Worm (Caenorhabditis elegans) whole organism, mixed stage, embryonic: ENCODE data around the gene fbxc-44.

Experiments
- M03D4.4 ChIP-seq: sonication (generic microtip); optimal IDR thresholded peaks from 2 replicates; lab custom pipeline; 2017; ENCODE audit warnings: mild to moderate bottlenecking, missing genetic modification characterization, missing compliant biosample characterization
- bed-3 ChIP-seq: fragments of 200-800 bp; sonication (Bioruptor generic); optimal IDR thresholded peaks from 3 replicates; lab custom pipeline; 2018; ENCODE audit warnings: mild to moderate bottlenecking, missing genetic modification characterization, moderate library complexity, missing compliant biosample characterization
- blmp-1 ChIP-seq: fragments of 150-350 bp; optimal IDR thresholded peaks from 2 replicates; lab custom pipeline; 2014; ENCODE audit warnings: missing biosample characterization, missing genetic modification characterization
- ceh-39 ChIP-seq: fragments of 150-350 bp; optimal IDR thresholded peaks from 2 replicates; lab custom pipeline; 2014; ENCODE audit warnings: missing biosample characterization, missing genetic modification characterization
- ceh-43 ChIP-seq: fragments of 200-800 bp; sonication (Bioruptor generic); optimal IDR thresholded peaks from 2 replicates; lab custom pipeline; 2018; ENCODE audit warnings: mild to moderate bottlenecking, missing genetic modification characterization, moderate library complexity, missing compliant biosample characterization
- ceh-83 ChIP-seq: fragments of 200-800 bp; sonication (Bioruptor generic); optimal IDR thresholded peaks from 2 replicates; lab custom pipeline; 2018; ENCODE audit warnings: mild to moderate bottlenecking, missing genetic modification characterization, missing compliant biosample characterization
- ces-1 ChIP-seq: fragments of 150-350 bp; optimal IDR thresholded peaks from 2 replicates; lab custom pipeline; 2014; ENCODE audit warnings: missing biosample characterization, missing genetic modification reagents, missing genetic modification characterization
- cnd-1 ChIP-seq: fragments of 200-800 bp; sonication (Bioruptor generic); optimal IDR thresholded peaks from 2 replicates; lab custom pipeline; 2018; ENCODE audit warnings: mild to moderate bottlenecking, missing genetic modification characterization, missing compliant biosample characterization
- drap-1 ChIP-seq: fragments of 200-800 bp; sonication (Bioruptor generic); optimal IDR thresholded peaks from 3 replicates; lab custom pipeline; 2018; ENCODE audit warnings: mild to moderate bottlenecking, missing genetic modification characterization, missing compliant biosample characterization
- elt-1 ChIP-seq: sonication (generic microtip); optimal IDR thresholded peaks from 2 replicates; lab custom pipeline; 2017; ENCODE audit warnings: missing genetic modification characterization, mild to moderate bottlenecking, missing compliant biosample characterization, antibody characterized with exemption, moderate library complexity, borderline replicate concordance; ENCODE audit not compliant: insufficient read depth
- elt-3 ChIP-seq: fragments of 150-350 bp; optimal IDR thresholded peaks from 2 replicates; lab custom pipeline; 2014; ENCODE audit warnings: missing biosample characterization, missing genetic modification characterization
- flh-1 ChIP-seq: fragments of 200-800 bp; sonication (Bioruptor generic); optimal IDR thresholded peaks from 2 replicates; lab custom pipeline; 2018; ENCODE audit warnings: mild to moderate bottlenecking, missing genetic modification characterization, moderate library complexity, missing compliant biosample characterization
- ham-2 ChIP-seq: fragments of 200-800 bp; sonication (Bioruptor generic); optimal IDR thresholded peaks from 2 replicates; lab custom pipeline; 2018; ENCODE audit warnings: mild to moderate bottlenecking, missing genetic modification characterization, missing compliant biosample characterization
- hlh-1 ChIP-seq: fragments of 150-350 bp; optimal IDR thresholded peaks from 2 replicates; lab custom pipeline; 2014; ENCODE audit warnings: missing biosample characterization, missing genetic modification reagents, missing genetic modification characterization
- lin-13 ChIP-seq: fragments of 150-350 bp; optimal IDR thresholded peaks from 2 replicates; lab custom pipeline; 2014; ENCODE audit warnings: missing biosample characterization, missing genetic modification characterization
- lin-32 ChIP-seq: fragments of 200-800 bp; sonication (Bioruptor generic); optimal IDR thresholded peaks from 2 replicates; lab custom pipeline; 2018; ENCODE audit warnings: mild to moderate bottlenecking, missing genetic modification characterization, missing compliant biosample characterization
- lsy-2 ChIP-seq: fragments of 150-350 bp; optimal IDR thresholded peaks from 2 replicates; lab custom pipeline; 2014; ENCODE audit warnings: missing biosample characterization, missing genetic modification characterization
- mab-5 ChIP-seq: fragments of 150-350 bp; optimal IDR thresholded peaks from 2 replicates; lab custom pipeline; 2014; ENCODE audit warnings: missing biosample characterization, missing genetic modification characterization
- mep-1 ChIP-seq: fragments of 150-350 bp; optimal IDR thresholded peaks from 2 replicates; lab custom pipeline; 2017; ENCODE audit warnings: missing biosample characterization, missing genetic modification reagents, missing genetic modification characterization, inconsistent platforms
- mls-2 ChIP-seq: sonication (generic microtip); optimal IDR thresholded peaks from 2 replicates; lab custom pipeline; 2016; ENCODE audit warnings: mild to moderate bottlenecking, missing genetic modification characterization, moderate library complexity, missing compliant biosample characterization
- nhr-12 ChIP-seq: fragments of 150-350 bp; optimal IDR thresholded peaks from 2 replicates; lab custom pipeline; 2014; ENCODE audit warnings: missing biosample characterization, missing genetic modification characterization
- nhr-2 ChIP-seq: fragments of 150-350 bp; optimal IDR thresholded peaks from 2 replicates; lab custom pipeline; 2014; ENCODE audit warnings: missing biosample characterization, missing genetic modification characterization
- nhr-237 ChIP-seq: fragments of 150-350 bp; optimal IDR thresholded peaks from 2 replicates; lab custom pipeline; 2014; ENCODE audit warnings: missing biosample characterization, missing genetic modification characterization
- nhr-28 ChIP-seq: fragments of 150-350 bp; optimal IDR thresholded peaks from 2 replicates; lab custom pipeline; 2014; ENCODE audit warnings: missing biosample characterization, missing genetic modification characterization
- nhr-76 ChIP-seq: sonication (generic microtip); optimal IDR thresholded peaks from 2 replicates; lab custom pipeline; 2017; ENCODE audit warnings: missing biosample characterization, missing genetic modification characterization
- pha-4 ChIP-seq: fragments of 150-350 bp; optimal IDR thresholded peaks from 2 replicates; lab custom pipeline; 2018; ENCODE audit warnings: missing biosample characterization, missing genetic modification reagents, missing genetic modification characterization
- sem-2 ChIP-seq: fragments of 200-800 bp; sonication (Bioruptor generic); optimal IDR thresholded peaks from 2 replicates; lab custom pipeline; 2018; ENCODE audit warnings: mild to moderate bottlenecking, missing genetic modification characterization, missing compliant biosample characterization
- snpc-4 ChIP-seq: fragments of 150-350 bp; optimal IDR thresholded peaks from 2 replicates; lab custom pipeline; 2014; ENCODE audit warnings: missing biosample characterization, missing genetic modification characterization
- sptf-1 ChIP-seq: sonication (generic microtip); optimal IDR thresholded peaks from 2 replicates; lab custom pipeline; 2017; ENCODE audit warnings: mild to moderate bottlenecking, missing genetic modification characterization, moderate library complexity, missing compliant biosample characterization
- tbx-8 ChIP-seq: fragments of 200-800 bp; sonication (Bioruptor generic); optimal IDR thresholded peaks from 2 replicates; lab custom pipeline; 2018; ENCODE audit warnings: mild to moderate bottlenecking, missing genetic modification characterization, moderate library complexity, missing compliant biosample characterization
- unc-120 ChIP-seq: sonication (generic microtip); optimal IDR thresholded peaks from 2 replicates; lab custom pipeline; 2017; ENCODE audit warnings: missing genetic modification characterization, missing compliant biosample characterization; ENCODE audit not compliant: poor library complexity, severe bottlenecking
- unc-39 ChIP-seq: fragments of 150-350 bp; optimal IDR thresholded peaks from 2 replicates; lab custom pipeline; 2014; ENCODE audit warnings: missing biosample characterization, missing genetic modification characterization
- unc-62 ChIP-seq: fragments of 150-350 bp; optimal IDR thresholded peaks from 2 replicates; lab custom pipeline; 2014; ENCODE audit warnings: missing biosample characterization, missing genetic modification reagents, missing genetic modification characterization
- zip-8 ChIP-seq: fragments of 150-350 bp; optimal IDR thresholded peaks from 2 replicates; lab custom pipeline; 2014; ENCODE audit warnings: missing biosample characterization, missing genetic modification characterization
- ztf-11 ChIP-seq: fragments of 150-350 bp; optimal IDR thresholded peaks from 2 replicates; lab custom pipeline; 2014; ENCODE audit warnings: missing biosample characterization, missing genetic modification characterization

fbxc-44 gene

DNA sequence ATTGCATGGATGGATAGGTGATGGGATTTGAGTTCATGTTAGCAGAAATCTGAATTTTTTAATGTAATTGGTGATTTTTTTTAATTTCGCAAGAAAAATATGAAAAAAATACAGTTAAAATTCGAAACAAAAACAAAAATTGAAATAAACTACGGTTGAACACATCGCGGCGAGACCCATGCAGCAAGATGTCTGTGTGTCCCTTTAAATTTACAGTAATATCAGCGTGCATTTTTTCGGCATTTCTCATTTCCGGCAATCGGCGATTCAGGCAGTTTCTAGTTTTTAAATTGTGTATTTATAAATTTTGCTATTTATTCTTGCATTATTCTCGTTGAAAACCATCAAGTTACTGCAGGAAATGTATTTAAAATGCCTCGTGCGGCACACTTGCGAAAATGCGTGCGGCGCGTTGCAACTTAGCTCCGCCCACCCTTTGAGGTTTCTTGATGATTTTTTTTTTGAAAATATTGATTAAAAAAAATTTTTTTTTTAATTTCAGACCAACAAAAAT lies at the start of gene fbxc-44, which contains the start of gene C16A11.2:
TSS of gene fbxc-44 (minus strand) at position 51 of the 514 bp plus-strand sequence.
TSS of gene C16A11.2 (plus strand) at position 503 of the 514 bp plus-strand sequence.
- TF ChIP-seq sptf-1 (peak; percentile 89), pha-4 (tag; lab: Kevin White, UChicago) (no peak), ham-2 (GFP tag; lab: Kevin White, UChicago) (peak; percentile 40), hlh-1 (peak; percentile 40), tbx-8 (GFP tag; lab: Kevin White, UChicago) (no peak), lsy-2 (tag; lab: Kevin White, UChicago) (peak; percentile 58), mab-5 (tag; lab: Kevin White, UChicago) (peak; percentile 55), cnd-1 (peak; percentile 54), nhr-28 (tag; lab: Kevin White, UChicago) (no peak), nhr-2 (tag; lab: Kevin White, UChicago) (no peak), ceh-43 (peak; percentile 76), ztf-11 (peak; percentile 54), unc-62 (GFP tag; lab: Kevin White, UChicago) (no peak), sem-2 (GFP tag; lab: Kevin White, UChicago) (peak; percentile 15), nhr-76 (tag; lab: Kevin White, UChicago) (no peak), drap-1 (peak; percentile 49), mls-2 (tag; lab: Kevin White, UChicago) (peak; percentile 69), M03D4.4 (tag; lab: Kevin White, UChicago) (peak; percentile 85), blmp-1 (tag; lab: Kevin White, UChicago) (peak; percentile 21), ces-1 (GFP tag; lab: Kevin White, UChicago) (no peak), lin-32 (GFP tag; lab: Kevin White, UChicago) (peak; percentile 0), nhr-237 (tag; lab: Kevin White, UChicago) (no peak), unc-39 (tag; lab: Kevin White, UChicago) (no peak), snpc-4 (tag; lab: Kevin White, UChicago) (no peak), flh-1 (GFP tag; lab: Kevin White, UChicago) (no peak), bed-3 (peak; percentile 60), unc-120 (peak; percentile 29), mep-1 (tag; lab: Kevin White, UChicago) (peak; percentile 69), elt-3 (tag; lab: Kevin White, UChicago) (no peak), zip-8 (tag; lab: Kevin White, UChicago) (no peak), elt-1 (tag; lab: Kevin White, UChicago) (peak; percentile 12), ceh-39 (tag; lab: Kevin White, UChicago) (no peak), nhr-12 (tag; lab: Kevin White, UChicago) (no peak), ceh-83 (GFP tag; lab: Kevin White, UChicago) (peak; percentile 76), lin-13 (tag; lab: Kevin White, UChicago) (peak; percentile 27)

- TF ChIP-seq lsy-2 (tag; lab: Kevin White, UChicago) (no peak), M03D4.4 (tag; lab: Kevin White, UChicago) (no peak), hlh-1 (no peak), lin-32 (GFP tag; lab: Kevin White, UChicago) (no peak), mls-2 (tag; lab: Kevin White, UChicago) (no peak), pha-4 (tag; lab: Kevin White, UChicago) (no peak), tbx-8 (GFP tag; lab: Kevin White, UChicago) (no peak), flh-1 (GFP tag; lab: Kevin White, UChicago) (no peak), nhr-2 (tag; lab: Kevin White, UChicago) (no peak)
These were observed 49.4 kb upstream of the fbxc-44 start for ce11 chrII:4286921-4287320.

ce11 chrII:4284305-4285193 lies 47.0 kb upstream of the fbxc-44 start:
- no peak for TF ChIP-seq flh-1 (GFP tag; lab: Kevin White, UChicago)
- TF ChIP-seq bed-3: no peak
- TF ChIP-seq ztf-11: no peak
- no peak for TF ChIP-seq lsy-2 (tag; lab: Kevin White, UChicago)
- no peak for TF ChIP-seq ceh-83 (GFP tag; lab: Kevin White, UChicago)
- no peak for TF ChIP-seq nhr-28 (tag; lab: Kevin White, UChicago)
- no peak for TF ChIP-seq nhr-76 (tag; lab: Kevin White, UChicago)
- TF ChIP-seq M03D4.4 (tag; lab: Kevin White, UChicago): no peak
- no peak for TF ChIP-seq cnd-1
- TF ChIP-seq hlh-1: no peak
- no peak for TF ChIP-seq unc-120
- TF ChIP-seq tbx-8 (GFP tag; lab: Kevin White, UChicago): no peak
- no peak for TF ChIP-seq unc-62 (GFP tag; lab: Kevin White, UChicago)
